Fruit fly (Drosophila melanogaster): ENCODE results near the gene east.

east gene

dm6 chrX:2061119-2061518 lies 50.5 kb downstream of the east start:
- TF ChIP-seq pan (optimal IDR thresholded peaks at IDR 0.05) (no peak), Dll (optimal IDR thresholded peaks at IDR 0.05) (no peak), CG8478 (optimal IDR thresholded peaks at IDR 0.05) (no peak), EcR (GFP tag; optimal IDR thresholded peaks at IDR 0.05) (no peak), psq (optimal IDR thresholded peaks at IDR 0.05) (no peak), usp (GFP tag; optimal IDR thresholded peaks at IDR 0.05) (no peak)

- TF ChIP-seq CG8478 (optimal IDR thresholded peaks at IDR 0.05): no peak
- TF ChIP-seq usp (GFP tag; optimal IDR thresholded peaks at IDR 0.05): no peak
- no peak for TF ChIP-seq EcR (GFP tag; optimal IDR thresholded peaks at IDR 0.05)
- TF ChIP-seq Dll (optimal IDR thresholded peaks at IDR 0.05): no peak
- no peak for TF ChIP-seq pan (optimal IDR thresholded peaks at IDR 0.05)
- no peak for TF ChIP-seq psq (optimal IDR thresholded peaks at IDR 0.05)
Observed at dm6 chrX:2061849-2062248, 51.2 kb downstream of the east start, which contains the start of gene Sik2. Gene Sik2, minus strand, starts transcription at chrX:2061915.

- TF ChIP-seq Dll (optimal IDR thresholded peaks at IDR 0.05): no peak
- TF ChIP-seq usp (GFP tag; optimal IDR thresholded peaks at IDR 0.05): no peak
- TF ChIP-seq psq (optimal IDR thresholded peaks at IDR 0.05): no peak
- no peak for TF ChIP-seq CG8478 (optimal IDR thresholded peaks at IDR 0.05)
- TF ChIP-seq EcR (GFP tag; optimal IDR thresholded peaks at IDR 0.05): no peak
- no peak for TF ChIP-seq pan (optimal IDR thresholded peaks at IDR 0.05)
Observed at dm6 chrX:2065073-2065472, 54.4 kb downstream of the east start, which contains the start of gene CG4281. Gene CG4281, minus strand, starts transcription at chrX:2065142.

- TF ChIP-seq usp (GFP tag; optimal IDR thresholded peaks at IDR 0.05) (no peak), psq (optimal IDR thresholded peaks at IDR 0.05) (no peak), CG8478 (optimal IDR thresholded peaks at IDR 0.05) (no peak), EcR (GFP tag; optimal IDR thresholded peaks at IDR 0.05) (no peak), Dll (optimal IDR thresholded peaks at IDR 0.05) (no peak), pan (optimal IDR thresholded peaks at IDR 0.05) (no peak)
Observed at dm6 chrX:2066259-2066658, 55.6 kb downstream of the east start, which contains the start of gene CG14054. Gene CG14054, minus strand, starts transcription at chrX:2066359.

- TF ChIP-seq pan (optimal IDR thresholded peaks at IDR 0.05) (no peak), psq (optimal IDR thresholded peaks at IDR 0.05) (no peak), EcR (GFP tag; optimal IDR thresholded peaks at IDR 0.05) (no peak), usp (GFP tag; optimal IDR thresholded peaks at IDR 0.05) (no peak), CG8478 (optimal IDR thresholded peaks at IDR 0.05) (no peak), Dll (optimal IDR thresholded peaks at IDR 0.05) (no peak)
Observed at dm6 chrX:2068292-2068691, 57.6 kb downstream of the east start, which contains the start of gene CG4194. Gene CG4194, plus strand, starts transcription at chrX:2068592.

dm6 chrX:2069787-2070707 lies 59.4 kb downstream of the east start:
- no peak for TF ChIP-seq Dll (optimal IDR thresholded peaks at IDR 0.05)
- no peak for TF ChIP-seq EcR (GFP tag; optimal IDR thresholded peaks at IDR 0.05)
- TF ChIP-seq pan (optimal IDR thresholded peaks at IDR 0.05): no peak
- no peak for TF ChIP-seq usp (GFP tag; optimal IDR thresholded peaks at IDR 0.05)
- no peak for TF ChIP-seq CG8478 (optimal IDR thresholded peaks at IDR 0.05)
- no peak for TF ChIP-seq psq (optimal IDR thresholded peaks at IDR 0.05)

dm6 chrX:2070708-2071063 lies 60.0 kb downstream of the east start:
- TF ChIP-seq EcR (GFP tag; optimal IDR thresholded peaks at IDR 0.05) (no peak), Dll (optimal IDR thresholded peaks at IDR 0.05) (no peak), CG8478 (optimal IDR thresholded peaks at IDR 0.05) (no peak)

- TF ChIP-seq Dll (optimal IDR thresholded peaks at IDR 0.05) (peak; percentile 66), psq (optimal IDR thresholded peaks at IDR 0.05) (no peak), CG8478 (optimal IDR thresholded peaks at IDR 0.05) (no peak), usp (GFP tag; optimal IDR thresholded peaks at IDR 0.05) (no peak)
Observed at dm6 chrX:2071878-2072817, 61.5 kb downstream of the east start, which contains the start of gene Rtca. Gene Rtca, plus strand, starts transcription at chrX:2072413.

- TF ChIP-seq psq (optimal IDR thresholded peaks at IDR 0.05): no peak
- TF ChIP-seq usp (GFP tag; optimal IDR thresholded peaks at IDR 0.05): no peak
- no peak for TF ChIP-seq Dll (optimal IDR thresholded peaks at IDR 0.05)
- no peak for TF ChIP-seq pan (optimal IDR thresholded peaks at IDR 0.05)
- no peak for TF ChIP-seq EcR (GFP tag; optimal IDR thresholded peaks at IDR 0.05)
- no peak for TF ChIP-seq CG8478 (optimal IDR thresholded peaks at IDR 0.05)
Observed at dm6 chrX:2073325-2073724, 62.7 kb downstream of the east start, which contains the start of gene CG4199. Gene CG4199, minus strand, starts transcription at chrX:2073483.

Data from whole organism.